Worm (Caenorhabditis elegans): Measurements from ENCODE around the gene cts-1.
"Not testable (repeated sequence)": the region's sequence is repeated elsewhere in the genome, so short reads cannot be mapped to it uniquely, and the experiment has no call there.

The cts-1 gene

DNA sequence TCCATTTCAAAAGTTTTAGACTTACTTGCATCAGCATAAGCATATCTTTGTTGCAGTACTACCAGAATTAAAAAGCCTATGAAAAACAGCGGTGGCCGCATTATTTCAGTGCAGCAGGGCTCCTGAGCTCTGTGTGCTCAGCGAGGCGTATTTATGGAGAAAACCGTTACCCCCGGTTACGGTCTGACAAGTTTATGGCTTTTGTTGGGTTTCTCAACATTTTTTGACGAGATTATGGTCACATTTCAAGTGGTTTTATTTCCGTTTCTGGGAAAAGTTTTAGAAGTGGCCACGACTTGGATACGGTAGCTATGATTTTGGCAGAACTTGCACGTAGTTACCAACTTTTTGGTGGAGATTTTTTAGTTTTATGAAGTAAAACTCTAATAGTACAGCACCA, 17.5 kb upstream of the cts-1 start, which contains the start of gene paml-1:
Gene paml-1, minus strand, starts transcription at position 101 of the 400 bp plus-strand sequence.
- no peak for TF ChIP-seq dao-5 (tag; optimal IDR thresholded peaks at IDR 0.05)
- no peak for TF ChIP-seq W03F9.2 (tag; optimal IDR thresholded peaks at IDR 0.05)
- TF ChIP-seq him-1 (tag; optimal IDR thresholded peaks at IDR 0.05), result no peak

DNA sequence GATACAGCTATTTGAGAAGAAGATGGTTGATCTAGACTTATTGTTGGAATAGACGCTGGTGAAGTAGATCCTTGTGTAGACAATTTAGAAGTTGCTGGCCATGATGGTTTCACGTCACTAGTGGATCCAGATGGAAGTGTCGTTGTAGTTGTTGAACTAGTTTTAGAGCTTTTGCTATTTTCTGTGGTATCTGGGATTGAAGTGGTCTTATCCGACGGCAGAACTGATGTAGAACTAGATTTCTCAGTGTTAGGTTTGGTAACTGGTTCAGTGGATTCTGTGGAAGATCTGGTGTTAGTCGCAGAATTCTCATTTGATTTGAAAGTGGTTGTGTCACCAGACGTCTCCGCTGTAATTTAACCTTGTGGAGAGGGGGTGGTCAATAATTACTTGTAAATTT, 15.2 kb upstream of the cts-1 start:
- TF ChIP-seq W03F9.2 (tag; optimal IDR thresholded peaks at IDR 0.05) (no peak), him-1 (tag; optimal IDR thresholded peaks at IDR 0.05) (no peak), dao-5 (tag; optimal IDR thresholded peaks at IDR 0.05) (no peak)

DNA sequence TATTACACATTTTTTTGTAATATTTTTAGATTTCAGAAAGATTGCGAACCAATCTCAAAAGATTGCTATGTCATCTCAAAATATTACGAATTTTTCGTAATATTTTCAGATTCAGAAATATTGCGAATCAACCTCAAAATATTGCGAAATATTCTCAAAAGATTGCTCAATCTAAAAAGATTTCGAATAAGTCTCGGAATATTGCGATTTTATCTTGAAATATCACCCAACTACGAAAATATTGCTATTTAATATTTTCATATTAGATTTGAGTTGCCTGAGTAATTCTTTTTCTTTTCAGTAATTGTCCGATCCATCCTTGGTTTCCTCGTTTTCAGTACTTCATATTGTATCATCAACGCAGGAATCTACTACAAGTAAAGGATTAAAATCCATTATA, 5.4 kb upstream of the cts-1 start, which contains the start of gene Y70G10A.4:
Gene Y70G10A.4, plus strand, starts transcription at position 301 of the 400 bp plus-strand sequence.
- TF ChIP-seq W03F9.2, him-1, dao-5 (tag; optimal IDR thresholded peaks at IDR 0.05): not testable (repeated sequence)

DNA sequence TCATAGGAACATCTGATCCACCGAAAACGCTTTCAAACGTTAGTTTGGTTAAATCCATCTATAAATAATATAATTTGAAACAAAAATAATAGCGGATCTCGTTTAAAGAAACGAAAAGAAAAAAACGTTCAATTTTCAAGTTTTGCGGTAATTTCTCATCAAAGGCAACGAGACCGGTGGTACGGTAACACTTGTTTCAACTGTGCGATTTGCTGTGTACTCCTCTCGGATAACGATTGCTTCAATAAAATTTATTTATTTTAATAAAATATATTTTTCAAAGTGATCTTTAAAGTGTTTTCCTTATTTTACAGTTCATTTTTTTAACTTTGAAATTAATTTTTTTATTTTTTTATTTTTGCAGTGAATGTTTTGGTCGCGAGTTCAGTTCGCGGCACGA, 2.2 kb upstream of the cts-1 start, which contains the start of the genes rde-4 and cox-14:
Gene rde-4, minus strand, starts transcription at position 60 of the 400 bp plus-strand sequence.
Gene cox-14, plus strand, starts transcription at position 356 of the 400 bp plus-strand sequence.
- TF ChIP-seq dao-5 (tag; optimal IDR thresholded peaks at IDR 0.05), result no peak
- peak; percentile 82 for TF ChIP-seq W03F9.2 (tag; optimal IDR thresholded peaks at IDR 0.05)
- TF ChIP-seq him-1 (tag; optimal IDR thresholded peaks at IDR 0.05), result no peak

DNA sequence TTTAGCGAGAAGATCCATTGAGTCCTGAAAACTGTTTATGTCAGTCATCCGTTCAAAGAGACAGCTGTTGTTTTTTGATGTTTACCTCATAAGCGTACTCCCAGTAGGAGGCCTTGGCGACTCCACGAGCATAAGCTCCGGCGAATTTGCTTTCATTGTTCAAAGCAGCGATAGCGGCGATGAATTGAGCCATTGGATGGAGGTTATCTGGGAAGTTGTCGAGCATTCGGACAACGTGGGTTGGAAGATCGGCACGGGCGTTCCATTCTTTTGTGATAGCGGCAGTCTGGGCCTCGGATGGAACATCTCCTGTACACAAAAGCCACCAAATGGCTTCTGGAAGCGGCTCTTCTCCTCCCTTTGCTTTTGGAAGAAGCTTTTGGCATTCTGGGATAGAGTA, 553 bp downstream of the cts-1 start:
- TF ChIP-seq dao-5 (tag; optimal IDR thresholded peaks at IDR 0.05) (no peak), him-1 (tag; optimal IDR thresholded peaks at IDR 0.05) (no peak), W03F9.2 (tag; optimal IDR thresholded peaks at IDR 0.05) (no peak)

DNA sequence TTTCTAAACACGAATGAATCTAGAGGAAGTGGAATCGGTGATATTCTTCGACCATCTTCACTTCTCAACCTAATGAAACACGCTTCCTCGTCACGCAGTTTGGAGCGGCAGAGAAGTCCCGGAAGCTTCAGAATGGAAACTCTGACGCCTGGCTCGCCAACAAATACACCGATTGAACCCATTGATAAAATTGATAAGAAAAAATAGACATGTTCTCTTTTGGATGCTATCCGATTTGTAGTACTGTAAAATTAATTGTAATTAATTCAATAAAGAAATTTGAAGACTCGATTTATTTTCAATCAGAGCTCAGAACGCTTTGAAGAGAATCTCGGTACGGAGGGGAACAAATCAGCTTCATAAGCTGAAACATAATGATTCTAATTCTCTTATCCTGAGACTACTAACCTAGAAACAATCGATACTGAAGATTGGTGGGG, 1.9 kb downstream of the cts-1 start:
- peak; percentile 58 for TF ChIP-seq dao-5 (tag; optimal IDR thresholded peaks at IDR 0.05)
- no peak for TF ChIP-seq W03F9.2 (tag; optimal IDR thresholded peaks at IDR 0.05)
- TF ChIP-seq him-1 (tag; optimal IDR thresholded peaks at IDR 0.05), result no peak

DNA sequence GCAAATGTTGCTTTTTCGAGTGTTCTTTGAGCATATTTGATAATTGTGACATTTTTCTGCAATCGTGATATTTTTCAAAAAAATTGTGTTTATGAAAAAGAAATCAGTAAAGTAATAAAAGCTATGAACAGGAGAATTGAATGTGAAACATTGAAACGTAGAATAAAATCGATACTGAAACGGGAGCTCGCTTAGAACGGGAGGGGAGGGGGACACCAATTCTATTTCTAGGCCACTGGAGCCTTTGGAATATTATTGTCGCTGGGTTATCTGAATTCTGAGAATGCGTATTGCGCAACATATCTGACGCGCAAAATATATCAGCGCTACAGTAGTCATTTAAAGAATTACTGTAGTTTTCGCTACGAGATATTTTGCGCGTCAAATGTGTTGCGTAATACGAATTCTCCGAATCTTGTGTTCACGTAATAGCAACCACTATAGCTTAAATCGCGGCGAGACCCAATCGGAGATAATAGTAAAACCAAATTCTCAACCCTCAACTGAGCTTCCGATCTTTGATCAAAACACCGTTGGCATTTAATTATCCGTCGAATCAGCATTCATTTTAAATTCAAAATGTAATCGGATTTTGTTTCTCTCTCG, 4.4 kb downstream of the cts-1 start, which contains the start of the genes blos-1 and best-18:
Gene blos-1, minus strand, starts transcription at position 58 of the 606 bp plus-strand sequence.
Gene best-18, plus strand, starts transcription at position 508 of the 606 bp plus-strand sequence.
- TF ChIP-seq him-1 (tag; optimal IDR thresholded peaks at IDR 0.05) (no peak), dao-5 (tag; optimal IDR thresholded peaks at IDR 0.05) (no peak), W03F9.2 (tag; optimal IDR thresholded peaks at IDR 0.05) (no peak)

DNA sequence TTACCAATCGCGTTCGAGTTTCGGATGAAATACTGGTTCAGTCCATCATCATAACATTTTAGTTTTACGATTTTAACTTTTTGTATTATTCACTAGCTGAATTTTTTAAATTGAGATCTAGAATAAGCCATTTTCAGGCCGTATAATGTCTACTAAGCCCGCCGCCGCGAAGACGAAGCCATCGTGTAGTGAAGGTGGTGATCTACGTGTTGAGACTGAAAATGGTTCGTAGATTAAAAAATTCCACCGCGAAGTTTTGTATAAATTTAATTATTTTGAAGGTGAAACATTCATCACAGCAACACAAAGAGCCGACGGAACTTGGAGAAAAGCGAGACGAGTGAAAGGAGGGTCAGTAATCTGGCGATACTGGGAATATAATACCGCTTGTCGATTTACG, 6.7 kb downstream of the cts-1 start, which contains the start of gene T20G5.9:
Gene T20G5.9, plus strand, starts transcription at position 138 of the 400 bp plus-strand sequence.
- TF ChIP-seq dao-5 (tag; optimal IDR thresholded peaks at IDR 0.05) (no peak), him-1 (tag; optimal IDR thresholded peaks at IDR 0.05) (no peak), W03F9.2 (tag; optimal IDR thresholded peaks at IDR 0.05) (no peak)

DNA sequence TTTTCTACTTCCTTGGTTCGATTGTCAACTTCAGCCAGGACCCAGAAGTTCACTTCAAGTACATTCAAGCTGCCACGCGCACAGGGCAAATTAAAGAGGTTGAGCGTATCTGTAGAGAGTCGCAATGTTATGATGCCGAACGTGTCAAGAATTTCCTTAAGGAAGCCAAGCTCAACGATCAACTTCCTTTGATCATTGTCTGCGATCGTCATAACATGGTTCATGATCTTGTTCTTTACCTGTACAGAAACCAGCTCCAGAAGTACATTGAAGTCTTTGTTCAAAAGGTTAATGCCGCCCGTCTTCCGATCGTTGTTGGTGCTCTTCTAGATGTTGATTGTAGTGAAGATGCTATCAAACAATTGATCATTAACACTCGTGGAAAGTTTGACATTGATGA, 10.1 kb downstream of the cts-1 start:
- TF ChIP-seq W03F9.2 (tag; optimal IDR thresholded peaks at IDR 0.05) (no peak), dao-5 (tag; optimal IDR thresholded peaks at IDR 0.05) (no peak)

DNA sequence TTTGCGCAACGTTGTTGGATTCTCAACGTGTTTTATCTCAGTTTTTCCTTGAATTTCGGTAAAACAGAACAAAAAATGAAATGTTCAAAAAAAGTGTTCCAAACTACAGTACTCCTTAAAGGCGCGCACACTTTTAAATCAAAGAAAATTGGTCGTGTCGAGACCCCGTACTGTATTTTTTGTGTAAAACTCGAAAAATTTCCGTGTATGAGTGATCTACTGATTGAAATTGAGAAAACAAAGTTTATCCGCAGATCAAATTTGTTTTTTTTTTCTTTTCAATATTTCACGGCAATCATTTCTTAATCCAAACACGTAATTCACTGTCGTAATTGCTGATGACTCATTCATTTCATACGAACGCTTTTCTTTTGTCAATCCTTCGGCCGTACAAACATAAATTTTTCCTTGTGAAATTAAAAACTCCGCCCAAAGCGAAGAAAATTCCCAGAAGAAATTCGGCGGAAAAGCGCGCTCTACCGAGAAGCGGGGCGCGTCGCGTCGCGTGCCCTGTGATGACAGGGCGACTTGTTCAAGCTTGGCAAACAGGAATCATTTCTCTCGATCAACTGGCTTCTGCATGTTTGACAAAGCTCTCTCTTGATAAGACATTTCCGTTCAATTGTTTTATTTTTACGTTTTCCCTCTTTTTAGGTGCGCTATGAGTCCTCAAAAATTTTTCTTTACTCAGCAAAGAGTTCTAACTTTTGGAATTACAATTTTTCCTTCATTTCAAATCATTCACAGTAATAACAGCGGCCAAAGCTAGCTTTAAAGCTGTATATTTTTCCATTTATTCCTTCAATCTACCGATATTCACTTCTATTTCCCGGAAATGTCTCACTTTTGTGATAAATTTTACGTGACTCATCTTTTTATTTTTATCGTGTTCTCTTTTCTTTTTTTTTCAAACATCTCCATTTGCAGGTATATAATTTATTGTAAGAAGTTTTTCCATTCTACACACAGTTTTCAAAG, 13.3 kb downstream of the cts-1 start, which contains the start of gene chc-1:
Gene chc-1, plus strand, starts transcription at position 928 of the 978 bp plus-strand sequence.
- TF ChIP-seq him-1 (tag; optimal IDR thresholded peaks at IDR 0.05), result no peak
- no peak for TF ChIP-seq W03F9.2 (tag; optimal IDR thresholded peaks at IDR 0.05)
- TF ChIP-seq dao-5 (tag; optimal IDR thresholded peaks at IDR 0.05), result no peak

DNA sequence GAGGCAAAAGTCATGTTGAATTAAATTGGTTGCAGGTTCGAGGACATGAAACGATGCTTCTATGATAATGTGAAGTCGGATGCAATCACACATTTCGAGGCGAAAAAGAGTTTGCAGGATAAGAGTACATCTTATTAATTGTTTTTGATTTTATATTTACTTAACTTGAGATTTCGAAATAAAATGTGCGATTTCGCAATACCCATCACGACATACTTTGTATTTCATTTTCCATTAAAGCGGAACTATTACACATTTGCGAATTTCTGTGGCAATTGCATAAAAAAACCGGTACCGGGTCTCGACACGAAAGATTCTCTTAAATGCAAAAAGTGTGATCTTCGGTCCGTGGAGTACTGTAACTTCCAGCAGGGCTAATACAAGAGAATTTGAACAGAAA, 14.0 kb downstream of the cts-1 start:
- TF ChIP-seq W03F9.2 (tag; optimal IDR thresholded peaks at IDR 0.05), result no peak
- TF ChIP-seq him-1 (tag; optimal IDR thresholded peaks at IDR 0.05), result no peak
- no peak for TF ChIP-seq dao-5 (tag; optimal IDR thresholded peaks at IDR 0.05)

DNA sequence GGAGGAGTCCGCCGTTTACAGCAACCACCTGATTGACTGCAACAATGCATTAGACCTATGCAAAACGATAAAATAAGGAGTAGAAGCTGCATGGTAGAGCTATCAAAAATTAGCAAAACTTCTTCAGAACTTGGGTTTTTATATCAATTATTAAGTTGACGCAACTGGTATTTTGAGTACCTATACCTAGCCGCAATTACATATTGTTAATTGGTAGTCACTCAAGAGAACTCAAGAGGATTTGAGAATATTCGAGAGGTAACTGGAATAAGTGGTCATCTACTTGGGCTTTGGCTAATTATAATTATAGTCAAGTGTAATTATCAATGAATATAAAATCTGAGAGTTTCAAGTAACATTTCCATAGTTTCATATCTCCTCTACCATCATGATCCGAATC, 15.2 kb downstream of the cts-1 start, which contains the start of the genes T20G5.13 and T20G5.12:
Gene T20G5.13, minus strand, starts transcription at position 101 of the 400 bp plus-strand sequence.
Gene T20G5.12, plus strand, starts transcription at position 370 of the 400 bp plus-strand sequence.
- no peak for TF ChIP-seq W03F9.2 (tag; optimal IDR thresholded peaks at IDR 0.05)
- TF ChIP-seq dao-5 (tag; optimal IDR thresholded peaks at IDR 0.05), result no peak
- TF ChIP-seq him-1 (tag; optimal IDR thresholded peaks at IDR 0.05), result no peak

DNA sequence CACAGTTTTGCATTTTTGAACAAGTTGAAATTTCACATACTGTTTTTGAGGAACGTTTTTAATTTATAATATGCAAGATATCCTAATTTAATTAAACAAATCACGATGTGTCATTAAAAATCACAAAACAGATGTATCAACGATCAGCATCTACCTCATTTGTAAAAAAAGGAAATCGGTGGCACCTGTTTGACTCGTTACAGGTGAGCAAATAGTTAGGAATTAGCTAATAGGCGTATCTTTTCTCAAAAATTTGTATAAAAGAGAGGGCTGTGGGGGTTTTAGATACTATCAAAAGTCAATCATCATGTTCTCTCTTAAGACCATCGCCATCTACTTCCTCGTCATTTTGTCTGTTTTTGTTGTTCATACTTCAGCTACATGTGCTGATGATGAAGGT, 17.4 kb downstream of the cts-1 start, which contains the start of gene T20G5.8:
Gene T20G5.8, plus strand, starts transcription at position 301 of the 400 bp plus-strand sequence.
- no peak for TF ChIP-seq W03F9.2 (tag; optimal IDR thresholded peaks at IDR 0.05)
- no peak for TF ChIP-seq him-1 (tag; optimal IDR thresholded peaks at IDR 0.05)
- TF ChIP-seq dao-5 (tag; optimal IDR thresholded peaks at IDR 0.05), result no peak
